Worm (Caenorhabditis elegans): ENCODE results near the gene F46H5.7.

- TF ChIP-seq nhr-11 (tag; optimal IDR thresholded peaks at IDR 0.05) (no peak), lin-13 (GFP tag; optimal IDR thresholded peaks at IDR 0.05) (no peak), Y55F3AM.14 (GFP tag; optimal IDR thresholded peaks at IDR 0.05) (no peak), gmeb-1 (tag; optimal IDR thresholded peaks at IDR 0.05) (no peak), aly-2 (tag; optimal IDR thresholded peaks at IDR 0.05) (no peak), nhr-77 (tag; optimal IDR thresholded peaks at IDR 0.05) (no peak), ztf-11 (tag; optimal IDR thresholded peaks at IDR 0.05) (no peak), C34F6.9 (tag; optimal IDR thresholded peaks at IDR 0.05) (no peak), fos-1 (tag; optimal IDR thresholded peaks at IDR 0.05) (no peak), mdl-1 (tag; optimal IDR thresholded peaks at IDR 0.05) (no peak), zag-1 (tag; optimal IDR thresholded peaks at IDR 0.05) (no peak), elt-1 (tag; optimal IDR thresholded peaks at IDR 0.05) (no peak), ama-1 (optimal IDR thresholded peaks at IDR 0.05) (no peak), lsy-2 (tag; optimal IDR thresholded peaks at IDR 0.05) (no peak)
Measured at ce11 chrX:7217704-7218479, 24.9 kb downstream of the F46H5.7 start, which contains the start of gene syd-9.

Measured in whole organism, L2 larva.